Fruit fly (Drosophila melanogaster): ENCODE results near the gene CG13607.

The CG13607 gene

DNA sequence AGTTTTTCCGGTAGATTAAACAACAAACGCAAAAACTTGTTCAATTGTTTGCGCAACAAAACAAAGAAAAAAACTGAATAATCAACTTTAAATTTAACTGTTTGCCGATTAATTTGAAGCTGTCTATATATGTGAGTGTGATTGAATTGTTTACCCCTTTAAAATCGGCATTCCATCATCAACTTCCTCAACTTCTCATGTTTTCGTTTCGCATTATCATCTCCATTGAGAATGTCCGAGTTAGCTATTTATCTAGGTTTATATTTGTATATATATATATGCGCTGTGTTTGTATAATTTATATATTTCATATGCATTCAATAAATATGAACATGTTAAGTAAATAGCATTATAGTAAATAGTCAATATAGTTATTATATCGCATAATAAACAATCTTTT is 13.7 kb downstream of the CG13607 start (continued):
- TF ChIP-seq CG10959 (GFP tag; IDR thresholded peaks at IDR 0.05): no peak
- TF ChIP-seq Chrac-16 (GFP tag; optimal IDR thresholded peaks at IDR 0.05): no peak
- TF ChIP-seq Ravus (GFP tag; IDR thresholded peaks at IDR 0.05): no peak
- no peak for TF ChIP-seq H2.0 (GFP tag; IDR thresholded peaks at IDR 0.05)
- no peak for TF ChIP-seq ftz-f1 (GFP tag; optimal IDR thresholded peaks at IDR 0.05)
- no peak for TF ChIP-seq CG43689 (GFP tag; IDR thresholded peaks at IDR 0.05)
- peak; percentile 37 for TF ChIP-seq gem (tag; optimal IDR thresholded peaks at IDR 0.05)
- no peak for TF ChIP-seq wek (GFP tag; optimal IDR thresholded peaks at IDR 0.05)
- no peak for TF ChIP-seq sna (GFP tag; IDR thresholded peaks at IDR 0.05; ENCODE audit: partially characterized antibody)
- no peak for TF ChIP-seq dimm (GFP tag; IDR thresholded peaks at IDR 0.05)
- TF ChIP-seq CG6854 (GFP tag; optimal IDR thresholded peaks at IDR 0.05): no peak
- TF ChIP-seq Abd-B (GFP tag; optimal IDR thresholded peaks at IDR 0.05): no peak
- no peak for TF ChIP-seq C15 (GFP tag; IDR thresholded peaks at IDR 0.05)
- no peak for TF ChIP-seq CG30020 (tag; optimal IDR thresholded peaks at IDR 0.05)
- TF ChIP-seq CG11695 (GFP tag; IDR thresholded peaks at IDR 0.05): peak; percentile 34; the same call in 1 of the 3 replicates
- no peak for TF ChIP-seq cas (GFP tag; IDR thresholded peaks at IDR 0.05)
- TF ChIP-seq CG10654 (GFP tag; optimal IDR thresholded peaks at IDR 0.05): no peak
- TF ChIP-seq Meics (GFP tag; optimal IDR thresholded peaks at IDR 0.05): peak; percentile 29
- TF ChIP-seq CG14710 (tag; optimal IDR thresholded peaks at IDR 0.05): no peak
- TF ChIP-seq CG17359 (tag; optimal IDR thresholded peaks at IDR 0.05): peak; percentile 15
- peak; percentile 41 for TF ChIP-seq CG6765 (GFP tag; optimal IDR thresholded peaks at IDR 0.05)
- no peak for TF ChIP-seq CG17186 (GFP tag; optimal IDR thresholded peaks at IDR 0.05)
- no peak for TF ChIP-seq CTCF (GFP tag; optimal IDR thresholded peaks at IDR 0.05)
- TF ChIP-seq dmrt11E (tag; optimal IDR thresholded peaks at IDR 0.05): no peak
- no peak for TF ChIP-seq luna (GFP tag; optimal IDR thresholded peaks at IDR 0.05)
- no peak for TF ChIP-seq CG7987 (GFP tag; optimal IDR thresholded peaks at IDR 0.05)
- TF ChIP-seq peb (GFP tag; IDR thresholded peaks at IDR 0.05): no peak
- TF ChIP-seq gt (GFP tag; IDR thresholded peaks at IDR 0.05): no peak
- TF ChIP-seq CG16815 (GFP tag; optimal IDR thresholded peaks at IDR 0.05): no peak
- no peak for TF ChIP-seq NK7.1 (GFP tag; optimal IDR thresholded peaks at IDR 0.05)
- TF ChIP-seq CG1603 (tag; optimal IDR thresholded peaks at IDR 0.05): no peak
- TF ChIP-seq CG13624 (GFP tag; optimal IDR thresholded peaks at IDR 0.05): no peak
- TF ChIP-seq lmd (GFP tag; IDR thresholded peaks at IDR 0.05): no peak
- TF ChIP-seq bcd (GFP tag; optimal IDR thresholded peaks at IDR 0.05): no peak
- TF ChIP-seq salm (tag; optimal IDR thresholded peaks at IDR 0.05): no peak
- TF ChIP-seq CG3281 (GFP tag; optimal IDR thresholded peaks at IDR 0.05): peak; percentile 40
- no peak for TF ChIP-seq Xrp1 (GFP tag; IDR thresholded peaks at IDR 0.05)
- no peak for TF ChIP-seq Mad (GFP tag; optimal IDR thresholded peaks at IDR 0.05)
- no peak for TF ChIP-seq Stat92E (GFP tag; optimal IDR thresholded peaks at IDR 0.05)
- peak; percentile 7 for TF ChIP-seq CG11504 (tag; optimal IDR thresholded peaks at IDR 0.05)
- no peak for TF ChIP-seq CG1647 (GFP tag; optimal IDR thresholded peaks at IDR 0.05)
- no peak for TF ChIP-seq CG17385 (GFP tag; optimal IDR thresholded peaks at IDR 0.05)
- no peak for TF ChIP-seq dmrt99B (tag; optimal IDR thresholded peaks at IDR 0.05)
- no peak for TF ChIP-seq bab2 (GFP tag; optimal IDR thresholded peaks at IDR 0.05)
- TF ChIP-seq CG3847 (GFP tag; IDR thresholded peaks at IDR 0.05): no peak
- no peak for TF ChIP-seq HmgD (GFP tag; optimal IDR thresholded peaks at IDR 0.05)
- TF ChIP-seq CG4282 (GFP tag; optimal IDR thresholded peaks at IDR 0.05): no peak
- no peak for TF ChIP-seq D19B (GFP tag; optimal IDR thresholded peaks at IDR 0.05)
- no peak for TF ChIP-seq lov (optimal IDR thresholded peaks at IDR 0.05)
- TF ChIP-seq lov (GFP tag; IDR thresholded peaks at IDR 0.05): no peak
- no peak for TF ChIP-seq Poxn (GFP tag; IDR thresholded peaks at IDR 0.05)
- no peak for TF ChIP-seq CG17361 (GFP tag; IDR thresholded peaks at IDR 0.05)
- peak; percentile 15 for TF ChIP-seq CG8924 (tag; optimal IDR thresholded peaks at IDR 0.05)
